Fruit fly (Drosophila melanogaster) Kc167 (cell line): ENCODE measurements around the gene CG42494.

ENCODE experiments used
- Sin3A ChIP-seq: fragments of >200 bp; optimal IDR thresholded peaks from 2 replicates; lab custom pipeline; 2018; ENCODE audit warnings: missing external identifiers
- h ChIP-seq: fragments of >200 bp; optimal IDR thresholded peaks from 3 replicates; lab custom pipeline; 2018; ENCODE audit warnings: missing external identifiers
- insv ChIP-seq: fragments of >200 bp; optimal IDR thresholded peaks from 3 replicates; lab custom pipeline; 2018; ENCODE audit warnings: missing external identifiers
- psq ChIP-seq: fragments of >200 bp; optimal IDR thresholded peaks from 2 replicates; lab custom pipeline; 2017; ENCODE audit warnings: missing external identifiers
- ttk ChIP-seq: sonication (Bioruptor generic); optimal IDR thresholded peaks from 2 replicates; lab custom pipeline; 2017; ENCODE audit warnings: missing external identifiers

- TF ChIP-seq psq (lab: Kevin White, UChicago) (no peak), Sin3A (lab: Kevin White, UChicago) (no peak), insv (lab: Kevin White, UChicago) (no peak), ttk (lab: Kevin White, UChicago) (no peak), h (lab: Kevin White, UChicago) (no peak)
Measured at dm6 chr3L:3164951-3165350, 19.3 kb upstream of the CG42494 start, which contains the start of gene CG32280.
